Fruit fly (Drosophila melanogaster) whole organism, prepupa: ENCODE data around the gene cbt.

ENCODE experiments used
- Blimp-1 ChIP-seq: fragments of 200-800 bp; sonication (Bioruptor generic); optimal IDR thresholded peaks from 3 replicates; lab custom pipeline; 2017; ENCODE audit warnings: missing biosample characterization, missing genetic modification characterization, mild to moderate bottlenecking, moderate library complexity, missing genetic modification reagents
- CG10669 ChIP-seq: fragments of 200-800 bp; sonication (Bioruptor generic); optimal IDR thresholded peaks from 3 replicates; lab custom pipeline; 2018; ENCODE audit warnings: missing biosample characterization, mild to moderate bottlenecking, missing genetic modification characterization, moderate library complexity
- CG11294 ChIP-seq: fragments of 200-800 bp; sonication (Bioruptor generic); IDR thresholded peaks from 2 replicates; pipeline ENCODE4 v1.3.6; 2022; ENCODE audit warnings: missing biosample characterization, missing genetic modification characterization
- CG11762 ChIP-seq: fragments of 200-800 bp; sonication (Bioruptor generic); optimal IDR thresholded peaks from 3 replicates; lab custom pipeline; 2016; ENCODE audit warnings: missing biosample characterization, missing genetic modification characterization; ENCODE audit not compliant: insufficient read depth
- CG11902 ChIP-seq: fragments of 200-800 bp; sonication (Bioruptor generic); optimal IDR thresholded peaks from 3 replicates; lab custom pipeline; 2016; ENCODE audit warnings: missing biosample characterization, missing genetic modification characterization
- CG15336 ChIP-seq: fragments of 200-800 bp; sonication (Bioruptor generic); IDR thresholded peaks from 2 replicates; pipeline ENCODE4 v1.3.6; 2022; ENCODE audit warnings: missing biosample characterization, missing genetic modification characterization
- CG1621 ChIP-seq: fragments of 200-800 bp; sonication (Bioruptor generic); optimal IDR thresholded peaks from 3 replicates; lab custom pipeline; 2018; ENCODE audit warnings: missing biosample characterization, mild to moderate bottlenecking, missing genetic modification characterization
- CG16779 ChIP-seq: fragments of 200-800 bp; sonication (Bioruptor generic); optimal IDR thresholded peaks from 3 replicates; lab custom pipeline; 2017; ENCODE audit warnings: missing biosample characterization, mild to moderate bottlenecking, missing genetic modification characterization
- CG3032 ChIP-seq: fragments of 200-800 bp; optimal IDR thresholded peaks from 2 replicates; lab custom pipeline; 2019; ENCODE audit warnings: missing biosample characterization, mild to moderate bottlenecking, missing genetic modification characterization, moderate library complexity
- CG34406 ChIP-seq: fragments of 200-800 bp; sonication (Bioruptor generic); optimal IDR thresholded peaks from 3 replicates; lab custom pipeline; 2016; ENCODE audit warnings: missing biosample characterization, missing genetic modification characterization
- CG4318 ChIP-seq: fragments of 200-800 bp; sonication (Bioruptor generic); optimal IDR thresholded peaks from 3 replicates; lab custom pipeline; 2017; ENCODE audit warnings: missing biosample characterization, mild to moderate bottlenecking, missing genetic modification characterization
- CG6163 ChIP-seq: fragments of 200-800 bp; sonication (Bioruptor generic); IDR thresholded peaks from 3 replicates; pipeline ENCODE4 v1.3.6; 2022; ENCODE audit warnings: missing biosample characterization, missing genetic modification characterization
- CG6792 ChIP-seq: fragments of 200-800 bp; sonication (Bioruptor generic); optimal IDR thresholded peaks from 3 replicates; lab custom pipeline; 2016; ENCODE audit warnings: missing biosample characterization, missing genetic modification characterization
- CG6808 ChIP-seq: fragments of 200-800 bp; sonication (Bioruptor generic); optimal IDR thresholded peaks from 3 replicates; lab custom pipeline; 2017; ENCODE audit warnings: missing biosample characterization, missing genetic modification characterization, mild to moderate bottlenecking, moderate library complexity, missing genetic modification reagents
- CG6854 ChIP-seq: fragments of 200-800 bp; sonication (Bioruptor generic); optimal IDR thresholded peaks from 2 replicates; lab custom pipeline; 2017; ENCODE audit warnings: missing biosample characterization, mild to moderate bottlenecking, missing genetic modification characterization
- CG8319 ChIP-seq: fragments of 200-800 bp; sonication (Bioruptor generic); optimal IDR thresholded peaks from 3 replicates; lab custom pipeline; 2016; ENCODE audit warnings: missing biosample characterization, missing genetic modification characterization
- CG9139 ChIP-seq: fragments of 200-800 bp; sonication (Bioruptor generic); optimal IDR thresholded peaks from 3 replicates; lab custom pipeline; 2017; ENCODE audit warnings: missing biosample characterization, mild to moderate bottlenecking, missing genetic modification characterization
- Eip78C ChIP-seq: fragments of 200-800 bp; sonication (Bioruptor generic); peaks from one replicate; lab custom pipeline; 2016; ENCODE audit warnings: missing biosample characterization, missing genetic modification characterization
- Eip93F ChIP-seq: fragments of 200-800 bp; sonication (Bioruptor generic); optimal IDR thresholded peaks from 2 replicates; lab custom pipeline; 2016; ENCODE audit warnings: missing biosample characterization, mild to moderate bottlenecking, missing genetic modification characterization
- Ets21C ChIP-seq: fragments of 200-800 bp; sonication (Bioruptor generic); optimal IDR thresholded peaks from 3 replicates; lab custom pipeline; 2016; ENCODE audit warnings: missing biosample characterization, missing genetic modification characterization
- Ets96B ChIP-seq: fragments of 200-800 bp; optimal IDR thresholded peaks from 2 replicates; lab custom pipeline; 2019; ENCODE audit warnings: missing biosample characterization, mild to moderate bottlenecking, missing genetic modification characterization, moderate library complexity
- Gug ChIP-seq: fragments of 200-800 bp; sonication (Bioruptor generic); IDR thresholded peaks from 2 replicates; pipeline ENCODE4 v1.3.6; 2022; ENCODE audit warnings: missing biosample characterization, missing genetic modification characterization
- Hr38 ChIP-seq: sonication (Bioruptor generic); optimal IDR thresholded peaks from 2 replicates; lab custom pipeline; 2016; ENCODE audit warnings: missing biosample characterization, missing genetic modification characterization
- Hr39 ChIP-seq: fragments of 200-800 bp; sonication (Bioruptor generic); optimal IDR thresholded peaks from 2 replicates; lab custom pipeline; 2016; ENCODE audit warnings: missing biosample characterization, missing genetic modification characterization
- Lpt ChIP-seq: fragments of 200-800 bp; sonication (Bioruptor generic); optimal IDR thresholded peaks from 3 replicates; lab custom pipeline; 2016; ENCODE audit warnings: missing biosample characterization, missing genetic modification characterization
- OdsH ChIP-seq: fragments of 200-800 bp; sonication (Bioruptor generic); optimal IDR thresholded peaks from 3 replicates; lab custom pipeline; 2016; ENCODE audit warnings: missing biosample characterization, missing genetic modification characterization
- Smox ChIP-seq: fragments of 200-800 bp; sonication (Bioruptor generic); optimal IDR thresholded peaks from 3 replicates; lab custom pipeline; 2016; ENCODE audit warnings: missing biosample characterization, missing genetic modification characterization
- Sox102F ChIP-seq: fragments of 200-800 bp; sonication (Bioruptor generic); optimal IDR thresholded peaks from 2 replicates; lab custom pipeline; 2016; ENCODE audit warnings: missing biosample characterization, mild to moderate bottlenecking, missing genetic modification characterization
- Sox14 ChIP-seq: fragments of 200-800 bp; sonication (Bioruptor generic); optimal IDR thresholded peaks from 3 replicates; lab custom pipeline; 2016; ENCODE audit warnings: missing biosample characterization, missing genetic modification characterization
- Sox15 ChIP-seq: fragments of 200-800 bp; sonication (Bioruptor generic); optimal IDR thresholded peaks from 3 replicates; lab custom pipeline; 2016; ENCODE audit warnings: missing biosample characterization, missing genetic modification characterization
- achi ChIP-seq: fragments of 200-800 bp; sonication (Bioruptor generic); optimal IDR thresholded peaks from 3 replicates; lab custom pipeline; 2016; ENCODE audit warnings: missing biosample characterization, missing genetic modification characterization
- acj6 ChIP-seq: fragments of 200-800 bp; sonication (Bioruptor generic); optimal IDR thresholded peaks from 3 replicates; lab custom pipeline; 2016; ENCODE audit warnings: missing biosample characterization, missing genetic modification characterization
- cyc ChIP-seq: fragments of 200-800 bp; sonication (Bioruptor generic); optimal IDR thresholded peaks from 3 replicates; lab custom pipeline; 2016; ENCODE audit warnings: missing biosample characterization, missing genetic modification characterization
- dac ChIP-seq: fragments of 200-800 bp; sonication (Bioruptor generic); optimal IDR thresholded peaks from 2 replicates; lab custom pipeline; 2017; ENCODE audit warnings: missing biosample characterization, mild to moderate bottlenecking, missing genetic modification characterization
- fd59A ChIP-seq: fragments of 200-800 bp; sonication (Bioruptor generic); optimal IDR thresholded peaks from 2 replicates; lab custom pipeline; 2017; ENCODE audit warnings: missing biosample characterization, mild to moderate bottlenecking, missing genetic modification characterization, missing genetic modification reagents
- fd85E ChIP-seq: fragments of 200-800 bp; sonication (Bioruptor generic); optimal IDR thresholded peaks from 3 replicates; lab custom pipeline; 2016; ENCODE audit warnings: missing biosample characterization, missing genetic modification characterization
- fkh ChIP-seq: fragments of 200-800 bp; sonication (Bioruptor generic); optimal IDR thresholded peaks from 3 replicates; lab custom pipeline; 2017; ENCODE audit warnings: missing biosample characterization, mild to moderate bottlenecking, missing genetic modification characterization, moderate library complexity
- lz ChIP-seq: fragments of 200-800 bp; sonication (Bioruptor generic); optimal IDR thresholded peaks from 3 replicates; lab custom pipeline; 2016; ENCODE audit warnings: missing biosample characterization, missing genetic modification characterization
- net ChIP-seq: fragments of 200-800 bp; sonication (Bioruptor generic); optimal IDR thresholded peaks from 3 replicates; lab custom pipeline; 2016; ENCODE audit warnings: missing biosample characterization, missing genetic modification characterization
- pdm3 ChIP-seq: fragments of 200-800 bp; sonication (Bioruptor generic); optimal IDR thresholded peaks from 3 replicates; lab custom pipeline; 2016; ENCODE audit warnings: missing biosample characterization, missing genetic modification characterization
- salr ChIP-seq, 2 experiments: fragments of 200-800 bp; sonication (Bioruptor generic); optimal IDR thresholded peaks; 3 replicates each; lab custom pipeline; 2016 to 2018; ENCODE audit warnings: missing biosample characterization in 2 of 2, missing genetic modification characterization in 2 of 2, mild to moderate bottlenecking in 1 of 2
- ss ChIP-seq, 2 experiments: fragments of 200-800 bp; sonication (Bioruptor generic); optimal IDR thresholded peaks; 2 replicates in 1 of 2; 3 replicates in 1 of 2; lab custom pipeline; 2017 to 2018; ENCODE audit warnings: mild to moderate bottlenecking in 2 of 2, missing biosample characterization in 2 of 2, missing genetic modification characterization in 2 of 2, moderate library complexity in 1 of 2
- svp ChIP-seq: fragments of 200-800 bp; sonication (Bioruptor generic); peaks from one replicate; lab custom pipeline; 2016; ENCODE audit warnings: missing biosample characterization, missing genetic modification characterization
- topi ChIP-seq: fragments of 200-800 bp; sonication (Bioruptor generic); optimal IDR thresholded peaks from 3 replicates; lab custom pipeline; 2016; ENCODE audit warnings: missing biosample characterization, missing genetic modification characterization

cbt gene

DNA sequence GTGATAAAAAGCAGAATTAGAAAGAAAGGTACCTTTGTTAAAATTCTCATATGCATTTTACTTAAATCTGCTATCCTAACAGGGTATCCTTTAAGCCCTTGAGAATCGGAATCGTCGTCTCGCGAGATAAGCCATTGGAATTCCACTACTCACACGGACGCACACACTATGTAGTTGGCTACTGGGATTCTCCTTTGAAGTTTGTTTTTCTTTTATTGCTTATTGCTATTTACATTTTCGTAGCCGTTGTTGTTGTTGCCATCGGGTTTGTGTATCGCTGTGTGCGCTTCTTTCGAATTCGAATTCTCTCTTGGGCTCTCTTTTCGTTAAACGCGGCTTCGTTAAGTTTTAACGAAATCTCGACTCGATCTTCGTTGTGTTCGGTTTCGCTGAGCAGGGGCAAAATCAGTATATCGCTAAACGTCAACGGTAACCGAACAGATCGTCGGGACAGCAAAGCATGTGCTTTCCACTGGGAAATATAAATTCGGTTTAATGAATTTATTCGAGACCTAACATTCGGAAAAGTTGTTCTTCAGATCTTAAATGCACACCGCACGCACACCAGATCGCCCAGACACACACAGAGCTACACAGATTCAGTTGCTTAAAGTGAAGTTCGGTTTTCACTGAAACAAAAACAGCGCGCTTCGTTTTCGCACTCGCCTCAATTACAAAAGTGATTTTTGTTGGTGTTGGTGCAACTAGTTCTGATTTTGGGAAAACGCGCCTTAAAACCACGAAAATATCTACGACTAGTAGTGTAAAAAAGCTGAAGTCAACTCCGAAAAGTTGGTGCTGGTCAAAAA, 48.5 kb downstream of the cbt start, which contains the start of gene ex (continued):
- TF ChIP-seq CG6854 (GFP tag; lab: Kevin White, UChicago) (peak; percentile 60), ss (GFP tag; optimal IDR thresholded peaks at IDR 0.05; lab: Kevin White, UChicago) (peak; percentile 71 to 75), CG3032 (tag; lab: Kevin White, UChicago) (peak; percentile 43), Sox14 (peak; percentile 35), topi (no peak), fkh (peak; percentile 99), achi (peak; percentile 55), CG4318 (GFP tag; lab: Kevin White, UChicago) (no peak), Eip78C (GFP tag; lab: Kevin White, UChicago) (peak; percentile 88), CG15336 (GFP tag; lab: Robert Waterston, UW) (peak; percentile 71; the same call in 1 of the 2 replicates), salr (GFP tag; optimal IDR thresholded peaks at IDR 0.05; lab: Kevin White, UChicago) (no peak)
- TF ChIP-seq, all 60 proteins: peak for 32

DNA sequence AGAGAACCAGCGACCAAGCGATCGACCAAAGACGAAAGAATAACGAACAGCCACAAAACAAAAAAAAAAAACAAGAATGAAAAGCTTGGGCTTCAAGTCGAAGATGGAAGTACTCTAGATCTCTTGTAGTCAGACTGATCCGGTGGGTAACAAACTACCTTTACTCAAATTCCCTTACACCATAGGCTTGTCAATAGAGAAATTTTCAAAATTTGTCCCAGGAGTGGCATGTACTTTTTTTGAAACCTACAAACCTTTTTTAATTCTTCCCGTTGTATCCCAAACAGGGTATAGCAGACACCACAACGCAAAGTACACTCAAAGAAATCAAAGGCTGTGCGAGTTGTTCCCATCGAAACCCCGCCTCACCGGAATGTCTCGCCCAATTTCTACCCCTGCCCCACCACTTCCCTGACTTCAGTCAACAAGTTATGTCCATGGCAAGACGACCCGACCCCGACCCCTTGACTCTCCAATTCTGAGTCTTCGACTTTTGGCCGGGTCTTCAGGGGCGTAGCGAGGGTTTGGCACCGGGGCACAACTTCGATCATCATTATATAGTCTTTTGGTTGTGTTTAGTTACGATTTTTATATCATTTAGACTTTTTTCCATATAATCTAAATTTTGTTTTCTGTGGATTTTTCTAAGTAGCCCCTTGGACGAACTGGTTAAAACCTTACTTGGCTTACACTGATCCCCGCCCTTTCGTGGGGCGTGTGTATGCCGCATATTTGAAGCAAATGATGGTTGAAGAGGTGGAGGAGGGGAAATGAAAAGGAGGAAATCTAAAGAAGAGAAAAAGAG, 49.6 kb downstream of the cbt start:
- TF ChIP-seq CG6163 (GFP tag; lab: Robert Waterston, UW) (peak; percentile 89), CG9139 (GFP tag; lab: Kevin White, UChicago) (peak; percentile 60), CG1621 (peak; percentile 77), fd85E (peak; percentile 71), CG11294 (GFP tag; lab: Robert Waterston, UW) (peak; percentile 46; the same call in 1 of the 2 replicates), CG3032 (tag; lab: Kevin White, UChicago) (peak; percentile 83), OdsH (GFP tag; lab: Kevin White, UChicago) (peak; percentile 87), lz (GFP tag; lab: Kevin White, UChicago) (peak; percentile 94), Eip78C (GFP tag; lab: Kevin White, UChicago) (peak; percentile 96), CG16779 (tag; lab: Kevin White, UChicago) (peak; percentile 9), dac (GFP tag; lab: Kevin White, UChicago) (no peak), acj6 (GFP tag; lab: Kevin White, UChicago) (peak; percentile 91), CG10669 (GFP tag; lab: Kevin White, UChicago) (peak; percentile 72), Smox (GFP tag; lab: Kevin White, UChicago) (peak; percentile 93), svp (GFP tag; lab: Kevin White, UChicago) (peak; percentile 98), Ets96B (tag; lab: Kevin White, UChicago) (peak; percentile 80), CG11762 (peak; percentile 51), salr (GFP tag; optimal IDR thresholded peaks at IDR 0.05; lab: Kevin White, UChicago) (peak; percentile 67 to 69), topi (peak; percentile 95), CG11902 (GFP tag; lab: Kevin White, UChicago) (peak; percentile 97), Hr39 (GFP tag; lab: Kevin White, UChicago) (peak; percentile 95), Lpt (GFP tag; lab: Kevin White, UChicago) (peak; percentile 56), Sox102F (GFP tag; lab: Kevin White, UChicago) (peak; percentile 96), cyc (GFP tag; lab: Kevin White, UChicago) (peak; percentile 95), CG8319 (GFP tag; lab: Kevin White, UChicago) (peak; percentile 81), Blimp-1 (GFP tag; lab: Kevin White, UChicago) (peak; percentile 80), CG6854 (GFP tag; lab: Kevin White, UChicago) (peak; percentile 79), pdm3 (GFP tag; lab: Kevin White, UChicago) (peak; percentile 90), CG6792 (peak; percentile 90), Sox15 (peak; percentile 73), ss (GFP tag; optimal IDR thresholded peaks at IDR 0.05; lab: Kevin White, UChicago) (peak; percentile 23 to 62), Sox14 (peak; percentile 93), fd59A (GFP tag; lab: Kevin White, UChicago) (peak; percentile 78), CG6808 (GFP tag; lab: Kevin White, UChicago) (peak; percentile 77), fkh (no peak), Ets21C (GFP tag; lab: Kevin White, UChicago) (peak; percentile 93), Hr38 (GFP tag; lab: Kevin White, UChicago) (no peak), CG4318 (GFP tag; lab: Kevin White, UChicago) (peak; percentile 22), achi (peak; percentile 86), Eip93F (GFP tag; lab: Kevin White, UChicago) (peak; percentile 91), CG34406 (peak; percentile 84), CG15336 (GFP tag; lab: Robert Waterston, UW) (peak; percentile 66; the same call in 1 of the 2 replicates), net (GFP tag; lab: Kevin White, UChicago) (peak; percentile 68), Gug (GFP tag; lab: Robert Waterston, UW) (peak; percentile 67)
